Fruit fly (Drosophila melanogaster): ENCODE measurements around the gene CG15432.

- TF ChIP-seq Smox (GFP tag; optimal IDR thresholded peaks at IDR 0.05), result peak; percentile 60
- peak; percentile 61 for TF ChIP-seq acj6 (GFP tag; optimal IDR thresholded peaks at IDR 0.05)
- peak; percentile 21 for TF ChIP-seq Sox15 (GFP tag; optimal IDR thresholded peaks at IDR 0.05)
- peak; percentile 69 for TF ChIP-seq achi (GFP tag; optimal IDR thresholded peaks at IDR 0.05)
- peak; percentile 9 for TF ChIP-seq Lpt (GFP tag; optimal IDR thresholded peaks at IDR 0.05)
- peak; percentile 90 for TF ChIP-seq CG6854 (GFP tag; optimal IDR thresholded peaks at IDR 0.05)
Observed at dm6 chr2L:4458119-4459056, 16.3 kb downstream of the CG15432 start, which contains the start of gene RpL27A.

All from whole organism, prepupa.